Worm (Caenorhabditis elegans) whole organism, early embryonic: ENCODE measurements around the gene hch-1.

Experiments used
- aly-1 ChIP-seq: sonication (generic microtip); optimal IDR thresholded peaks from 2 replicates; lab custom pipeline; 2016; ENCODE audit warnings: missing genetic modification characterization, missing compliant biosample characterization
- ama-1 ChIP-seq: fragments of 150-350 bp; optimal IDR thresholded peaks from 2 replicates; lab custom pipeline; 2014
- ceh-36 ChIP-seq: sonication (generic microtip); optimal IDR thresholded peaks from 2 replicates; lab custom pipeline; 2016; ENCODE audit warnings: missing genetic modification characterization, inconsistent platforms, missing compliant biosample characterization
- ets-7 ChIP-seq: sonication (generic microtip); optimal IDR thresholded peaks from 2 replicates; lab custom pipeline; 2016; ENCODE audit warnings: missing genotype, missing genetic modification characterization, missing compliant biosample characterization
- hnd-1 ChIP-seq: sonication (generic microtip); optimal IDR thresholded peaks from 2 replicates; lab custom pipeline; 2016; ENCODE audit warnings: missing genetic modification characterization, missing compliant biosample characterization
- scrt-1 ChIP-seq: fragments of 200-800 bp; sonication (Bioruptor generic); IDR thresholded peaks from 2 replicates; pipeline ENCODE4 v1.3.6; 2022; ENCODE audit warnings: missing genetic modification characterization, missing compliant biosample characterization
- sea-1 ChIP-seq: fragments of 200-800 bp; sonication (Bioruptor generic); conservative IDR thresholded peaks from 2 replicates; pipeline ENCODE4 v1.3.6; 2022; ENCODE audit warnings: missing genetic modification characterization, missing compliant biosample characterization
- tbx-11 ChIP-seq: fragments of 200-800 bp; sonication (Bioruptor generic); IDR thresholded peaks from 2 replicates; pipeline ENCODE4 v1.3.6; 2022; ENCODE audit warnings: missing genetic modification characterization, missing compliant biosample characterization
- tra-4 ChIP-seq: sonication (generic microtip); optimal IDR thresholded peaks from 2 replicates; lab custom pipeline; 2017; ENCODE audit warnings: missing genetic modification characterization, missing compliant biosample characterization

- TF ChIP-seq ama-1 (lab: Kevin White, UChicago) (no peak), tra-4 (tag; lab: Kevin White, UChicago) (no peak), sea-1 (GFP tag; lab: Robert Waterston, UW) (no peak), ets-7 (tag; lab: Kevin White, UChicago) (no peak), tbx-11 (GFP tag; lab: Robert Waterston, UW) (no peak), hnd-1 (no peak), aly-1 (tag; lab: Kevin White, UChicago) (no peak), ceh-36 (tag; lab: Kevin White, UChicago) (no peak), scrt-1 (GFP tag; lab: Robert Waterston, UW) (no peak)
Measured at ce11 chrX:14657445-14657844, 42.3 kb downstream of the hch-1 start.
